Fruit fly (Drosophila melanogaster): Measurements from ENCODE around the gene Pbp95.

The Pbp95 gene

dm6 chr3R:7964751-7965319 is 48.8 kb upstream of the Pbp95 start (continued):
- TF ChIP-seq CG8281 (tag; optimal IDR thresholded peaks at IDR 0.05) (peak; percentile 90), NK7.1 (GFP tag; optimal IDR thresholded peaks at IDR 0.05) (no peak), GATAe (GFP tag; conservative IDR thresholded peaks at IDR 0.05) (peak; percentile 63), CG11696 (GFP tag; IDR thresholded peaks at IDR 0.05) (no peak), lbe (GFP tag; optimal IDR thresholded peaks at IDR 0.05) (no peak), CG16813 (GFP tag; IDR thresholded peaks at IDR 0.05; ENCODE audit: partially characterized antibody) (no peak), ara (GFP tag; IDR thresholded peaks at IDR 0.05) (no peak), lilli (GFP tag; optimal IDR thresholded peaks at IDR 0.05) (no peak), Mad (GFP tag; optimal IDR thresholded peaks at IDR 0.05) (no peak), CG17802 (tag; optimal IDR thresholded peaks at IDR 0.05) (no peak), cwo (GFP tag; optimal IDR thresholded peaks at IDR 0.05) (peak; percentile 6), stwl (tag; optimal IDR thresholded peaks at IDR 0.05) (no peak), Chrac-16 (GFP tag; optimal IDR thresholded peaks at IDR 0.05) (no peak), CG11456 (GFP tag; IDR thresholded peaks at IDR 0.05) (no peak), trh (GFP tag; optimal IDR thresholded peaks at IDR 0.05) (no peak), CG6813 (GFP tag; optimal IDR thresholded peaks at IDR 0.05) (peak; percentile 33), lab (GFP tag; optimal IDR thresholded peaks at IDR 0.05) (peak; percentile 27), psq (GFP tag; optimal IDR thresholded peaks at IDR 0.05) (no peak), CG9727 (GFP tag; optimal IDR thresholded peaks at IDR 0.05) (no peak), Oaz (GFP tag; IDR thresholded peaks at IDR 0.05) (no peak), chinmo (GFP tag; IDR thresholded peaks at IDR 0.05; ENCODE audit: partially characterized antibody) (peak; percentile 67; the same call in 1 of the 4 replicates), CG8359 (GFP tag; optimal IDR thresholded peaks at IDR 0.05; ENCODE audit: borderline replicate concordance) (no peak), CG11504 (tag; optimal IDR thresholded peaks at IDR 0.05) (peak; percentile 82), Bgb (GFP tag; IDR thresholded peaks at IDR 0.05; ENCODE audit: partially characterized antibody) (no peak), Doc3 (GFP tag; IDR thresholded peaks at IDR 0.05; ENCODE audit: partially characterized antibody) (no peak), ERR (GFP tag; optimal IDR thresholded peaks at IDR 0.05) (no peak), Blimp-1 (GFP tag; optimal IDR thresholded peaks at IDR 0.05) (no peak), nom (GFP tag; optimal IDR thresholded peaks at IDR 0.05) (no peak), vnd (GFP tag; IDR thresholded peaks at IDR 0.05; ENCODE audit: partially characterized antibody) (no peak), pros (GFP tag; optimal IDR thresholded peaks at IDR 0.05) (no peak), CG2199 (GFP tag; IDR thresholded peaks at IDR 0.05) (0 out of 3 replicates have a peak, but pooled peaks have one; percentile 69), CG1529 (GFP tag; optimal IDR thresholded peaks at IDR 0.05) (no peak), crol (GFP tag; IDR thresholded peaks at IDR 0.05) (peak; percentile 63; the same call in 1 of the 2 replicates), CG34376 (GFP tag; optimal IDR thresholded peaks at IDR 0.05) (peak; percentile 8), gfzf (GFP tag; optimal IDR thresholded peaks at IDR 0.05) (no peak), CG18262 (tag; optimal IDR thresholded peaks at IDR 0.05) (no peak), CG12104 (GFP tag; optimal IDR thresholded peaks at IDR 0.05) (no peak), az2 (GFP tag; optimal IDR thresholded peaks at IDR 0.05) (no peak), jigr1 (GFP tag; IDR thresholded peaks at IDR 0.05) (no peak), hkb (optimal IDR thresholded peaks at IDR 0.05) (no peak), hkb (GFP tag; IDR thresholded peaks at IDR 0.05) (no peak), CG8944 (GFP tag; optimal IDR thresholded peaks at IDR 0.05) (no peak), nerfin-1 (tag; optimal IDR thresholded peaks at IDR 0.05) (peak; percentile 3), CG10654 (GFP tag; optimal IDR thresholded peaks at IDR 0.05) (no peak), CG11247 (GFP tag; IDR thresholded peaks at IDR 0.05) (no peak), Jarid2 (GFP tag; optimal IDR thresholded peaks at IDR 0.05) (no peak), CG6272 (GFP tag; IDR thresholded peaks at IDR 0.05) (no peak), Abd-B (GFP tag; optimal IDR thresholded peaks at IDR 0.05) (no peak), zfh2 (GFP tag; optimal IDR thresholded peaks at IDR 0.05) (no peak), schlank (tag; optimal IDR thresholded peaks at IDR 0.05) (no peak)

Measured in whole organism, embryonic.